Worm (Caenorhabditis elegans) whole organism, L2 larva: Measurements from ENCODE around the gene F44A2.7.
A peak's percentile ranks its signal among the peaks of the same experiment; 100 is the strongest.

Experiments
- C34F6.9 ChIP-seq: fragments of 150-350 bp; optimal IDR thresholded peaks from 2 replicates; lab custom pipeline; 2014; ENCODE audit warnings: missing biosample characterization, missing genetic modification characterization
- R02D3.7 ChIP-seq: fragments of 150-350 bp; optimal IDR thresholded peaks from 2 replicates; lab custom pipeline; 2014; ENCODE audit warnings: missing biosample characterization, missing genetic modification characterization
- Y55F3AM.14 ChIP-seq: fragments of 200-800 bp; sonication (Bioruptor generic); optimal IDR thresholded peaks from 2 replicates; lab custom pipeline; 2018; ENCODE audit warnings: mild to moderate bottlenecking, missing genetic modification characterization, missing compliant biosample characterization
- ZK546.5 ChIP-seq: sonication (generic microtip); optimal IDR thresholded peaks from 2 replicates; lab custom pipeline; 2017; ENCODE audit warnings: missing biosample characterization, missing genetic modification characterization
- alr-1 ChIP-seq: fragments of 150-350 bp; optimal IDR thresholded peaks from 2 replicates; lab custom pipeline; 2014; ENCODE audit warnings: missing biosample characterization, missing genetic modification characterization
- aly-2 ChIP-seq: fragments of 150-350 bp; optimal IDR thresholded peaks from 2 replicates; lab custom pipeline; 2014; ENCODE audit warnings: missing biosample characterization, missing genetic modification characterization
- blmp-1 ChIP-seq: sonication (generic microtip); optimal IDR thresholded peaks from 2 replicates; lab custom pipeline; 2017; ENCODE audit warnings: missing genetic modification characterization, mild to moderate bottlenecking, missing compliant biosample characterization, antibody characterized with exemption, moderate library complexity; ENCODE audit not compliant: insufficient read depth
- ceh-16 ChIP-seq: fragments of 150-350 bp; optimal IDR thresholded peaks from 2 replicates; lab custom pipeline; 2014; ENCODE audit warnings: missing biosample characterization, missing genetic modification characterization
- ceh-82 ChIP-seq: fragments of 150-350 bp; optimal IDR thresholded peaks from 2 replicates; lab custom pipeline; 2014; ENCODE audit warnings: missing biosample characterization, missing genetic modification characterization
- crh-2 ChIP-seq: sonication (generic microtip); optimal IDR thresholded peaks from 2 replicates; lab custom pipeline; 2017; ENCODE audit warnings: missing biosample characterization, missing genetic modification characterization
- egl-27 ChIP-seq: sonication (generic microtip); optimal IDR thresholded peaks from 3 replicates; lab custom pipeline; 2017; ENCODE audit warnings: missing biosample characterization, missing genetic modification reagents, missing genetic modification characterization
- elt-1 ChIP-seq: fragments of 150-350 bp; optimal IDR thresholded peaks from 2 replicates; lab custom pipeline; 2014; ENCODE audit warnings: missing biosample characterization, missing genetic modification characterization
- fos-1 ChIP-seq: fragments of 150-350 bp; optimal IDR thresholded peaks from 2 replicates; lab custom pipeline; 2014; ENCODE audit warnings: missing biosample characterization, missing genetic modification characterization
- gmeb-1 ChIP-seq: fragments of 150-350 bp; optimal IDR thresholded peaks from 2 replicates; lab custom pipeline; 2014; ENCODE audit warnings: missing biosample characterization, missing genetic modification characterization
- lin-11 ChIP-seq: fragments of 150-350 bp; sonication (generic microtip); optimal IDR thresholded peaks from 2 replicates; lab custom pipeline; 2014; ENCODE audit warnings: missing biosample characterization, missing genetic modification characterization, inconsistent platforms, mixed read lengths
- lin-13 ChIP-seq: fragments of 150-350 bp; optimal IDR thresholded peaks from 2 replicates; lab custom pipeline; 2014; ENCODE audit warnings: missing biosample characterization, missing genetic modification reagents, missing genetic modification characterization
- lin-39 ChIP-seq: fragments of 150-350 bp; optimal IDR thresholded peaks from 2 replicates; lab custom pipeline; 2014; ENCODE audit warnings: missing biosample characterization, missing genetic modification reagents, missing genetic modification characterization
- lsy-2 ChIP-seq, 2 experiments: fragments of 150-350 bp in 1 of 2; sonication (generic microtip) in 1 of 2; optimal IDR thresholded peaks; 2 replicates each; lab custom pipeline; 2014 to 2017; ENCODE audit warnings: missing biosample characterization in 2 of 2, missing genetic modification characterization in 2 of 2
- mbf-1 ChIP-seq: sonication (generic microtip); optimal IDR thresholded peaks from 2 replicates; lab custom pipeline; 2017; ENCODE audit warnings: missing biosample characterization, missing genetic modification characterization
- nhr-10 ChIP-seq: sonication (generic microtip); optimal IDR thresholded peaks from 2 replicates; lab custom pipeline; 2017; ENCODE audit warnings: missing biosample characterization, missing genetic modification characterization
- nhr-11 ChIP-seq: fragments of 150-350 bp; optimal IDR thresholded peaks from 2 replicates; lab custom pipeline; 2014; ENCODE audit warnings: missing biosample characterization, missing genetic modification characterization
- nhr-12 ChIP-seq: fragments of 150-350 bp; optimal IDR thresholded peaks from 2 replicates; lab custom pipeline; 2014; ENCODE audit warnings: missing biosample characterization, missing genetic modification characterization
- nhr-129 ChIP-seq: fragments of 150-350 bp; optimal IDR thresholded peaks from 2 replicates; lab custom pipeline; 2014; ENCODE audit warnings: missing biosample characterization, missing genetic modification characterization
- nhr-21 ChIP-seq: fragments of 150-350 bp; optimal IDR thresholded peaks from 2 replicates; lab custom pipeline; 2014; ENCODE audit warnings: missing biosample characterization, missing genetic modification characterization
- nhr-23 ChIP-seq: fragments of 150-350 bp; optimal IDR thresholded peaks from 2 replicates; lab custom pipeline; 2014; ENCODE audit warnings: missing biosample characterization, missing genetic modification reagents, missing genetic modification characterization
- nhr-237 ChIP-seq: fragments of 150-350 bp; optimal IDR thresholded peaks from 2 replicates; lab custom pipeline; 2014; ENCODE audit warnings: missing biosample characterization, missing genetic modification characterization
- nhr-6 ChIP-seq: fragments of 150-350 bp; optimal IDR thresholded peaks from 2 replicates; lab custom pipeline; 2014; ENCODE audit warnings: missing biosample characterization, missing genetic modification characterization
- nhr-77 ChIP-seq: fragments of 150-350 bp; optimal IDR thresholded peaks from 2 replicates; lab custom pipeline; 2014; ENCODE audit warnings: missing biosample characterization, missing genetic modification characterization
- peb-1 ChIP-seq: fragments of 150-350 bp; optimal IDR thresholded peaks from 2 replicates; lab custom pipeline; 2014; ENCODE audit warnings: missing biosample characterization, missing genetic modification characterization
- skn-1 ChIP-seq: sonication (generic microtip); optimal IDR thresholded peaks from 2 replicates; lab custom pipeline; 2017; ENCODE audit warnings: missing biosample characterization, missing genetic modification characterization
- sma-3 ChIP-seq: sonication (generic microtip); optimal IDR thresholded peaks from 2 replicates; lab custom pipeline; 2016; ENCODE audit warnings: missing genetic modification reagents, missing genetic modification characterization, missing compliant biosample characterization
- snpc-4 ChIP-seq: fragments of 150-350 bp; optimal IDR thresholded peaks from 2 replicates; lab custom pipeline; 2014; ENCODE audit warnings: missing biosample characterization, missing genetic modification characterization
- unc-39 ChIP-seq: fragments of 150-350 bp; optimal IDR thresholded peaks from 2 replicates; lab custom pipeline; 2014; ENCODE audit warnings: missing biosample characterization, missing genetic modification characterization
- unc-62 ChIP-seq: fragments of 150-350 bp; optimal IDR thresholded peaks from 2 replicates; lab custom pipeline; 2014; ENCODE audit warnings: missing biosample characterization, missing genetic modification reagents, missing genetic modification characterization
- zag-1 ChIP-seq: fragments of 150-350 bp; optimal IDR thresholded peaks from 2 replicates; lab custom pipeline; 2014; ENCODE audit warnings: missing biosample characterization, missing genetic modification characterization
- ztf-1 ChIP-seq: fragments of 200-800 bp; sonication (Bioruptor generic); conservative IDR thresholded peaks from 2 replicates; pipeline ENCODE4 v1.3.6; 2022; ENCODE audit warnings: missing genetic modification characterization, missing compliant biosample characterization
- ztf-11 ChIP-seq: sonication (generic microtip); optimal IDR thresholded peaks from 2 replicates; lab custom pipeline; 2017; ENCODE audit warnings: missing biosample characterization, missing genetic modification characterization
- ztf-4 ChIP-seq: fragments of 150-350 bp; optimal IDR thresholded peaks from 2 replicates; lab custom pipeline; 2014; ENCODE audit warnings: missing biosample characterization, missing genetic modification characterization

F44A2.7 gene

ce11 chrV:9349687-9350086, 28.4 kb downstream of the F44A2.7 start, which contains the start of gene srx-47:
Gene srx-47, plus strand, starts transcription at chrV:9349987.
- no peak for TF ChIP-seq nhr-10
- no peak for TF ChIP-seq fos-1 (tag; lab: Kevin White, UChicago)
- TF ChIP-seq nhr-237 (tag; lab: Kevin White, UChicago) = no peak
- no peak for TF ChIP-seq lin-39 (tag; lab: Kevin White, UChicago)
- no peak for TF ChIP-seq nhr-21
- TF ChIP-seq unc-62 (GFP tag; lab: Kevin White, UChicago) = no peak
- no peak for TF ChIP-seq C34F6.9 (tag; lab: Kevin White, UChicago)
- TF ChIP-seq crh-2 (tag; lab: Kevin White, UChicago) = no peak
- TF ChIP-seq alr-1 (tag; lab: Kevin White, UChicago) = no peak
- no peak for TF ChIP-seq gmeb-1 (tag; lab: Kevin White, UChicago)

- no peak for TF ChIP-seq C34F6.9 (tag; lab: Kevin White, UChicago)
- no peak for TF ChIP-seq egl-27
- TF ChIP-seq crh-2 (tag; lab: Kevin White, UChicago) = no peak
- TF ChIP-seq ceh-82 (tag; lab: Kevin White, UChicago) = no peak
- no peak for TF ChIP-seq lsy-2 (tag; optimal IDR thresholded peaks at IDR 0.05; lab: Kevin White, UChicago)
- no peak for TF ChIP-seq skn-1 (tag; lab: Kevin White, UChicago)
- no peak for TF ChIP-seq nhr-21
- TF ChIP-seq nhr-237 (tag; lab: Kevin White, UChicago) = no peak
- no peak for TF ChIP-seq snpc-4 (tag; lab: Kevin White, UChicago)
- no peak for TF ChIP-seq elt-1 (tag; lab: Kevin White, UChicago)
- TF ChIP-seq ztf-4 = no peak
Measured at ce11 chrV:9352947-9353346, 31.7 kb downstream of the F44A2.7 start, which contains the start of gene srx-46. Gene srx-46, plus strand, starts transcription at chrV:9353247.

- TF ChIP-seq ztf-11 (tag; lab: Kevin White, UChicago) (no peak), R02D3.7 (tag; lab: Kevin White, UChicago) (no peak), sma-3 (GFP tag; lab: Kevin White, UChicago) (no peak), lin-11 (tag; lab: Kevin White, UChicago) (no peak), Y55F3AM.14 (GFP tag; lab: Kevin White, UChicago) (no peak), unc-62 (GFP tag; lab: Kevin White, UChicago) (no peak), blmp-1 (tag; lab: Kevin White, UChicago) (no peak), nhr-77 (tag; lab: Kevin White, UChicago) (no peak), nhr-23 (no peak), fos-1 (tag; lab: Kevin White, UChicago) (no peak)
Measured at ce11 chrV:9355371-9355770, 34.1 kb downstream of the F44A2.7 start, which contains the start of gene ttr-40. Gene ttr-40, minus strand, starts transcription at chrV:9355471.

- TF ChIP-seq fos-1 (tag; lab: Kevin White, UChicago) (peak; percentile 59), ceh-82 (tag; lab: Kevin White, UChicago) (no peak)
Measured at ce11 chrV:9356345-9356744, 35.1 kb downstream of the F44A2.7 start, which contains the start of gene ttr-49. Gene ttr-49, minus strand, starts transcription at chrV:9356515.

ce11 chrV:9359674-9360073, 38.4 kb downstream of the F44A2.7 start, which contains the start of gene gpa-3:
Gene gpa-3, minus strand, starts transcription at chrV:9359774.
- TF ChIP-seq nhr-12 (no peak), lin-11 (tag; lab: Kevin White, UChicago) (no peak), lsy-2 (tag; optimal IDR thresholded peaks at IDR 0.05; lab: Kevin White, UChicago) (no peak), snpc-4 (tag; lab: Kevin White, UChicago) (no peak), unc-39 (tag; lab: Kevin White, UChicago) (no peak), mbf-1 (no peak), aly-2 (tag; lab: Kevin White, UChicago) (no peak), egl-27 (no peak), ZK546.5 (no peak), nhr-77 (tag; lab: Kevin White, UChicago) (no peak), R02D3.7 (tag; lab: Kevin White, UChicago) (no peak), nhr-23 (no peak), elt-1 (tag; lab: Kevin White, UChicago) (no peak), blmp-1 (tag; lab: Kevin White, UChicago) (no peak), nhr-11 (tag; lab: Kevin White, UChicago) (no peak)

ce11 chrV:9370986-9371385, 49.7 kb downstream of the F44A2.7 start, which contains the start of gene E02C12.6:
Gene E02C12.6, minus strand, starts transcription at chrV:9371086.
- TF ChIP-seq zag-1 (tag; lab: Kevin White, UChicago) = no peak
- TF ChIP-seq peb-1 (tag; lab: Kevin White, UChicago) = no peak
- TF ChIP-seq lin-13 = no peak
- no peak for TF ChIP-seq ceh-82 (tag; lab: Kevin White, UChicago)
- TF ChIP-seq unc-39 (tag; lab: Kevin White, UChicago) = no peak
- TF ChIP-seq nhr-129 (tag; lab: Kevin White, UChicago) = no peak
- TF ChIP-seq nhr-6 (tag; lab: Kevin White, UChicago) = no peak
- TF ChIP-seq ceh-16 (tag; lab: Kevin White, UChicago) = no peak
- TF ChIP-seq ztf-1 (GFP tag; lab: Robert Waterston, UW) = no peak
- no peak for TF ChIP-seq lin-11 (tag; lab: Kevin White, UChicago)
- no peak for TF ChIP-seq nhr-21
- no peak for TF ChIP-seq alr-1 (tag; lab: Kevin White, UChicago)
- no peak for TF ChIP-seq ZK546.5
- TF ChIP-seq R02D3.7 (tag; lab: Kevin White, UChicago) = no peak
- no peak for TF ChIP-seq ztf-11 (tag; lab: Kevin White, UChicago)
- TF ChIP-seq, all 48 proteins: peak for 0
